Fruit fly (Drosophila melanogaster) Kc167 (cell line): ENCODE data around the gene IFT46.

Experiments
- Myc ChIP-seq: fragments of >200 bp; optimal IDR thresholded peaks from 2 replicates; lab custom pipeline; 2017; ENCODE audit warnings: missing external identifiers
- Sin3A ChIP-seq: fragments of >200 bp; optimal IDR thresholded peaks from 2 replicates; lab custom pipeline; 2018; ENCODE audit warnings: missing external identifiers
- h ChIP-seq: fragments of >200 bp; optimal IDR thresholded peaks from 3 replicates; lab custom pipeline; 2018; ENCODE audit warnings: missing external identifiers
- psq ChIP-seq: fragments of >200 bp; optimal IDR thresholded peaks from 2 replicates; lab custom pipeline; 2017; ENCODE audit warnings: missing external identifiers

DNA sequence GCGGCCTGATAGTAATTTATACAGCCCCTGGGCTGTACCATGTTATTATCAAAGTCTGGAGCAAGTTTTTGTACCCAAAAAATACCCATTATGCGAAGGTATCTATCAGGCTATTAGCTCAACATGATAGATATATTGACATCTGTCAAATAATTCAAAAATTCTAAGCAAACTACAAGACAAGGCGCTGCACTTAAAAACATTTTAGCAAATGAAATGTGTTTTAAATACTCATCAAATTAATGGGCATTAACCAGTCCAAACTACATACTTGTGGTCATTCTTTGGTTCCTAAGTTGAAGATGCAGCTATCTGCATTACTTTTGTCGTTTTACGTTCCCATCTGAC lies 37.4 kb upstream of the IFT46 start:
- no peak for TF ChIP-seq h (lab: Kevin White, UChicago)
- no peak for TF ChIP-seq Sin3A (lab: Kevin White, UChicago)
- no peak for TF ChIP-seq Myc (lab: Kevin White, UChicago)
- TF ChIP-seq psq (lab: Kevin White, UChicago): no peak
